Worm (Caenorhabditis elegans): ENCODE results near the gene srx-47.

srx-47 gene

ce11 chrV:9399886-9400373, 50.1 kb downstream of the srx-47 start, which contains the start of gene trpp-4:
TSS of gene trpp-4 (plus strand) at chrV:9400327.
- TF ChIP-seq mdl-1 (tag; optimal IDR thresholded peaks at IDR 0.05) (no peak), nhr-12 (tag; optimal IDR thresholded peaks at IDR 0.05) (no peak), pha-4 (tag; optimal IDR thresholded peaks at IDR 0.05) (peak; percentile 17)
